In the genomic region with DNA sequence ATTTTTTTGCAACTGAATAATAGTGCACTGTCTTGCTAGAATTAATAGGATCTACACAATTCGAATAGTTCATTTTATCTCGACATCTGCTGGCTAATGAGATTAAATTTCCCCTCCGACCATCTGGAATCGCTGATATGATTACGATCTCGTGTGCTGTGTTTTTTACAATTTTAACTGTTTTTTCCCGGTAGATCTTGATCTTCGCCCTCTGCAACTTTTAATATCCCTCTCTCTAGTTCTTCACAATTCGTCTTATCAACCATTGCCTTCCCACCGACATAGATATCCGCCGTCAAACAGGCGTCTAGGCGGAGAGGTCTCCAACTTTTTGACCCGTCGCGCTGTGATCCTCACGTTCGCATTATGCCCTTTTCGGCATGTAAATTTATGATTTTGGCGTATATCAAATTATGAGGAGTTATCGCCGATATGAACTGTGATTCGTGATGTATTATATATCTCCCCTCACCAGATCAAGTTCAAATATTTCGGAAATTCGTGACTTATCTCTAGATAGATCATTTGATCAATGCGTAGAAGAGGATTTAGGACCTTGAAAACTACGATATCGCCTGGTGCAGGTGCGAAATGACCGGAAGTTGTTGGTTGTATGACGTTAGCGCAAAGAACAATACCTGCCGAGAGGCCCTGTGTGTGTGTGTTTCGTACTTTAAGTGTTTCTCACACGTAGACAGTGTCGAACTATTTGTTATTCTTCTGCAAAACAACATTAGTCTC, we compare ENCODE assay signal across 1 worm cellular context.
TF ChIP-seq lines count a peak whose summit lies in the region.

No protein-coding gene starts in this region.

TF ChIP-seq in whole organism, L1 larva, 84 proteins besides CTCF, POLR2A, EP300 and RAD21 (continued from another document):
- TF ChIP-seq efl-3 (GFP tag; optimal IDR thresholded peaks at IDR 0.05; lab: Kevin White, UChicago) (no peak), swsn-7 (tag; optimal IDR thresholded peaks at IDR 0.05; lab: Kevin White, UChicago) (no peak), snu-23 (GFP tag; optimal IDR thresholded peaks at IDR 0.05; lab: Kevin White, UChicago) (peak; percentile 32)
